Worm (Caenorhabditis elegans) whole organism, L4 larva: ENCODE measurements around the gene glr-4.
A peak's percentile ranks its signal among the peaks of the same experiment; 100 is the strongest.

Experiments
- F37D6.2 ChIP-seq: sonication (generic microtip); optimal IDR thresholded peaks from 2 replicates; lab custom pipeline; 2016; ENCODE audit warnings: mild to moderate bottlenecking, missing genetic modification characterization, missing compliant biosample characterization
- F44E2.7 ChIP-seq: fragments of 200-800 bp; sonication (Bioruptor generic); IDR thresholded peaks from 2 replicates; pipeline ENCODE4 v2.1.2; 2022; ENCODE audit warnings: missing genetic modification characterization, missing compliant biosample characterization
- T20F7.1 ChIP-seq: fragments of 200-800 bp; sonication (Bioruptor generic); optimal IDR thresholded peaks from 2 replicates; lab custom pipeline; 2018; ENCODE audit warnings: mild to moderate bottlenecking, missing genetic modification characterization, missing compliant biosample characterization
- Y105C5A.15 ChIP-seq: fragments of 200-800 bp; sonication (Bioruptor generic); IDR thresholded peaks from 2 replicates; pipeline ENCODE4 v1.3.6; 2022; ENCODE audit warnings: missing genetic modification characterization, missing compliant biosample characterization
- ZK337.2 ChIP-seq: fragments of 200-800 bp; sonication (Bioruptor generic); IDR thresholded peaks from 2 replicates; pipeline ENCODE4 v1.3.6; 2022; ENCODE audit warnings: missing genetic modification reagents, missing genetic modification characterization, missing compliant biosample characterization
- aha-1 ChIP-seq: fragments of 150-350 bp; peaks from one replicate; lab custom pipeline; 2014; ENCODE audit warnings: missing biosample characterization, missing genetic modification characterization
- aly-2 ChIP-seq: sonication (generic microtip); optimal IDR thresholded peaks from 2 replicates; lab custom pipeline; 2018; ENCODE audit warnings: missing biosample characterization, missing genetic modification characterization
- ama-1 ChIP-seq: fragments of 150-350 bp; optimal IDR thresholded peaks from 2 replicates; lab custom pipeline; 2014; ENCODE audit warnings: inconsistent platforms, mixed read lengths
- arid-1 ChIP-seq: fragments of 200-800 bp; sonication (Bioruptor generic); conservative IDR thresholded peaks from 2 replicates; pipeline ENCODE4 v1.3.6; 2022; ENCODE audit warnings: missing genetic modification reagents, missing genetic modification characterization, missing compliant biosample characterization
- ces-1 ChIP-seq: fragments of 150-350 bp; sonication (generic microtip); optimal IDR thresholded peaks from 4 replicates; lab custom pipeline; 2014; ENCODE audit warnings: missing biosample characterization, missing genetic modification reagents, missing genetic modification characterization
- cey-2 ChIP-seq: sonication (generic microtip); optimal IDR thresholded peaks from 3 replicates; lab custom pipeline; 2017; ENCODE audit warnings: missing genetic modification characterization, mild to moderate bottlenecking, missing compliant biosample characterization, antibody characterized with exemption, borderline replicate concordance; ENCODE audit not compliant: insufficient read depth
- daf-19 ChIP-seq: fragments of 200-800 bp; sonication (Bioruptor generic); conservative IDR thresholded peaks from 2 replicates; pipeline ENCODE4 v1.3.6; 2022; ENCODE audit warnings: missing genetic modification characterization, missing compliant biosample characterization
- dmd-6 ChIP-seq: fragments of 200-800 bp; sonication (Bioruptor generic); IDR thresholded peaks from 2 replicates; pipeline ENCODE4 v1.3.6; 2022; ENCODE audit warnings: missing genetic modification reagents, missing genetic modification characterization, missing compliant biosample characterization
- duxl-1 ChIP-seq: sonication (generic microtip); optimal IDR thresholded peaks from 2 replicates; lab custom pipeline; 2016; ENCODE audit warnings: mild to moderate bottlenecking, missing genetic modification characterization, moderate library complexity, missing compliant biosample characterization; ENCODE audit not compliant: poor library complexity
- fkh-10 ChIP-seq: fragments of 150-350 bp; optimal IDR thresholded peaks from 2 replicates; lab custom pipeline; 2014; ENCODE audit warnings: missing biosample characterization, missing genetic modification reagents, missing genetic modification characterization
- gei-8 ChIP-seq: fragments of 200-800 bp; sonication (Bioruptor generic); optimal IDR thresholded peaks from 2 replicates; lab custom pipeline; 2018; ENCODE audit warnings: mild to moderate bottlenecking, missing genetic modification characterization, missing compliant biosample characterization
- hif-1 ChIP-seq, 2 experiments: sonication (generic microtip); optimal IDR thresholded peaks; 2 replicates each; lab custom pipeline; 2016 to 2017; ENCODE audit warnings: missing compliant biosample characterization in 2 of 2, missing genetic modification characterization in 2 of 2, missing genetic modification reagents in 2 of 2, missing genotype in 2 of 2, mild to moderate bottlenecking in 1 of 2
- hlh-30 ChIP-seq: sonication (generic microtip); optimal IDR thresholded peaks from 2 replicates; lab custom pipeline; 2017; ENCODE audit warnings: antibody characterized with exemption, mild to moderate bottlenecking, missing genetic modification characterization, missing compliant biosample characterization; ENCODE audit not compliant: insufficient read depth
- lin-29 ChIP-seq: fragments of 200-800 bp; sonication (Bioruptor generic); IDR thresholded peaks from 2 replicates; pipeline ENCODE4 v1.3.6; 2022; ENCODE audit warnings: missing genetic modification reagents, missing genetic modification characterization, missing compliant biosample characterization
- lir-3 ChIP-seq: sonication (generic microtip); optimal IDR thresholded peaks from 2 replicates; lab custom pipeline; 2016; ENCODE audit warnings: mild to moderate bottlenecking, missing genetic modification characterization, missing compliant biosample characterization
- madf-5 ChIP-seq, 2 experiments: fragments of 200-800 bp; sonication (Bioruptor generic); IDR thresholded peaks; 2 replicates each; pipeline ENCODE4 v1.3.6; 2022; ENCODE audit warnings: missing compliant biosample characterization in 2 of 2, missing genetic modification characterization in 2 of 2
- mdt-29 ChIP-seq: fragments of 200-800 bp; sonication (Bioruptor generic); IDR thresholded peaks from 2 replicates; pipeline ENCODE4 v1.3.6; 2022; ENCODE audit warnings: missing genetic modification reagents, missing genetic modification characterization, missing compliant biosample characterization
- mep-1 ChIP-seq: fragments of 150-350 bp; sonication (generic microtip); optimal IDR thresholded peaks from 3 replicates; lab custom pipeline; 2014; ENCODE audit warnings: missing biosample characterization, missing genetic modification characterization
- mes-2 ChIP-seq: sonication (generic microtip); optimal IDR thresholded peaks from 2 replicates; lab custom pipeline; 2016; ENCODE audit warnings: missing genotype, mild to moderate bottlenecking, missing genetic modification characterization, missing compliant biosample characterization; ENCODE audit not compliant: poor library complexity, severe bottlenecking
- mxl-3 ChIP-seq: fragments of 200-800 bp; sonication (Bioruptor generic); optimal IDR thresholded peaks from 2 replicates; lab custom pipeline; 2018; ENCODE audit warnings: mild to moderate bottlenecking, missing genetic modification characterization, missing compliant biosample characterization
- nhr-10 ChIP-seq: fragments of 150-350 bp; optimal IDR thresholded peaks from 2 replicates; lab custom pipeline; 2014; ENCODE audit warnings: missing biosample characterization, missing genetic modification characterization
- nhr-102 ChIP-seq: sonication (generic microtip); optimal IDR thresholded peaks from 2 replicates; lab custom pipeline; 2016; ENCODE audit warnings: mild to moderate bottlenecking, missing genetic modification characterization, moderate library complexity, missing compliant biosample characterization
- nhr-11 ChIP-seq: fragments of 150-350 bp; optimal IDR thresholded peaks from 2 replicates; lab custom pipeline; 2014; ENCODE audit warnings: missing biosample characterization, missing genetic modification characterization
- nhr-28 ChIP-seq: fragments of 150-350 bp; optimal IDR thresholded peaks from 2 replicates; lab custom pipeline; 2014; ENCODE audit warnings: missing biosample characterization, missing genetic modification characterization
- nhr-42 ChIP-seq: fragments of 200-800 bp; sonication (Bioruptor generic); IDR thresholded peaks from 2 replicates; pipeline ENCODE4 v1.3.6; 2022; ENCODE audit warnings: missing genetic modification characterization, missing compliant biosample characterization
- nhr-6 ChIP-seq: fragments of 150-350 bp; optimal IDR thresholded peaks from 2 replicates; lab custom pipeline; 2014; ENCODE audit warnings: missing biosample characterization, missing genetic modification characterization
- pha-4 ChIP-seq, 2 experiments: fragments of 150-350 bp in 1 of 2; fragments of 200-800 bp in 1 of 2; sonication (Bioruptor generic) in 1 of 2; IDR thresholded peaks in 1 of 2; optimal IDR thresholded peaks in 1 of 2; 2 replicates each; pipeline versions ENCODE4 v1.3.6 to Lab custom; 2014 to 2022; ENCODE audit warnings: missing genetic modification characterization in 2 of 2, missing genetic modification reagents in 2 of 2, missing biosample characterization in 1 of 2, missing compliant biosample characterization in 1 of 2
- php-3 ChIP-seq: fragments of 200-800 bp; sonication (Bioruptor generic); IDR thresholded peaks from 2 replicates; pipeline ENCODE4 v1.3.6; 2022; ENCODE audit warnings: missing genetic modification reagents, missing genetic modification characterization, missing compliant biosample characterization
- pqm-1 ChIP-seq: sonication (generic microtip); optimal IDR thresholded peaks from 2 replicates; lab custom pipeline; 2017; ENCODE audit warnings: missing biosample characterization, missing genetic modification characterization
- skn-1 ChIP-seq: fragments of 150-350 bp; optimal IDR thresholded peaks from 2 replicates; lab custom pipeline; 2014; ENCODE audit warnings: missing biosample characterization, missing genetic modification characterization
- spr-3 ChIP-seq: fragments of 200-800 bp; sonication (Bioruptor generic); optimal IDR thresholded peaks from 2 replicates; lab custom pipeline; 2018; ENCODE audit warnings: mild to moderate bottlenecking, missing genetic modification characterization, missing compliant biosample characterization
- tag-97 ChIP-seq: fragments of 200-800 bp; sonication (Bioruptor generic); IDR thresholded peaks from 2 replicates; pipeline ENCODE4 v1.3.6; 2022; ENCODE audit warnings: missing genetic modification characterization, missing compliant biosample characterization
- unc-62 ChIP-seq, 3 experiments: fragments of 150-350 bp in 1 of 3; sonication (generic microtip); optimal IDR thresholded peaks in 2 of 3; peaks in 1 of 3; 1 replicate in 1 of 3; 2 replicates in 2 of 3; lab custom pipeline; 2014 to 2017; ENCODE audit warnings: missing biosample characterization in 3 of 3, missing genetic modification characterization in 3 of 3, missing genetic modification reagents in 3 of 3, missing genotype in 1 of 3
- vab-7 ChIP-seq: fragments of 200-800 bp; sonication (Bioruptor generic); IDR thresholded peaks from 2 replicates; pipeline ENCODE4 v1.3.6; 2022; ENCODE audit warnings: missing genetic modification reagents, missing genetic modification characterization, missing compliant biosample characterization
- zip-2 ChIP-seq: fragments of 150-350 bp; optimal IDR thresholded peaks from 2 replicates; lab custom pipeline; 2014; ENCODE audit warnings: missing biosample characterization, missing genetic modification characterization
- ztf-7 ChIP-seq: fragments of 150-350 bp; optimal IDR thresholded peaks from 2 replicates; lab custom pipeline; 2014; ENCODE audit warnings: missing biosample characterization, missing genetic modification characterization

Gene glr-4

ce11 chrII:7803174-7803573 is 9.1 kb upstream of the glr-4 start:
- no peak for TF ChIP-seq cey-2 (tag; lab: Kevin White, UChicago)
- TF ChIP-seq vab-7 (GFP tag; lab: Robert Waterston, UW) = no peak
- TF ChIP-seq ztf-7 (tag; lab: Kevin White, UChicago) = no peak

DNA sequence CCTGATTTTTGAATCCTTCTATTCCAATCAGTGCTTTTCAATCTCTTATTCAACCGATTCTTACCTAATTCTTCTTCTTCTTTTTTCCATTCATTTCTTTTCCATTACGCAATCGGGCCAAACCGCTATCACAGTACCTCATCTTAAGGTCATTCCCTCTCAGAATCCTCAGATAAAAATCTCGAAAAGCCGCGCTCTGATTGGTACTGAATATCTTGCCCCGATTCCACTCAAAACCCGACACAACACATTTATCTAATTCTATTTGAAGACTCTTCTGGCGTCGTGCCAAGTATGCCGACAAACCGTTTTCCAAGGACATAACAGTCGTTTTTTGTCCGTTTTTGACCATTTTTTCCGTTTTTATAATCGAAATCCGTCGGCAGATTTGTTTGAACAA is 7.8 kb upstream of the glr-4 start:
- TF ChIP-seq mes-2 (tag; lab: Kevin White, UChicago) (no peak), pha-4 (GFP tag; IDR thresholded peaks at IDR 0.05; lab: Robert Waterston, UW) (no peak), pha-4 (tag; optimal IDR thresholded peaks at IDR 0.05; lab: Kevin White, UChicago) (no peak), F44E2.7 (GFP tag; lab: Robert Waterston, UW) (no peak)

DNA sequence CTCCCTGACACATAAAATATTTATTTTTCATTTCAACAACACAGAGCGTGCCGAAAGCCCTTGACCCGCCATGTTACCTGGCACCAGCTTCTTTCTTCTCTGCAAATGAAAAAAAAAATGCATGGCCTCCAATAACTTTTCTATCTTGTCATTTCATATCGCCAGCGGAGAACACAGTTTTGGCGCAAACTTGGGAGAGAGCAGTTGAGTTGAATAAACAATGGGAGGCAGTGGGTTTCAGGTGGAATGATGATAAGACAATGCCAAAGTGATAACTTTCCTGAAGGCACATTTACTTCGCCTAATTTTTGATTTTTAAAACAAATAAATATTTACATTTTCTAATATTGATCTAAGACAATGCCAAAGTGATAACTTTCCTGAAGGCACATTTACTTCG is 7.1 kb upstream of the glr-4 start:
- TF ChIP-seq pqm-1 (peak; percentile 52), dmd-6 (GFP tag; lab: Robert Waterston, UW) (peak; percentile 25; the same call in 1 of the 2 replicates), mdt-29 (GFP tag; lab: Robert Waterston, UW) (no peak)

DNA sequence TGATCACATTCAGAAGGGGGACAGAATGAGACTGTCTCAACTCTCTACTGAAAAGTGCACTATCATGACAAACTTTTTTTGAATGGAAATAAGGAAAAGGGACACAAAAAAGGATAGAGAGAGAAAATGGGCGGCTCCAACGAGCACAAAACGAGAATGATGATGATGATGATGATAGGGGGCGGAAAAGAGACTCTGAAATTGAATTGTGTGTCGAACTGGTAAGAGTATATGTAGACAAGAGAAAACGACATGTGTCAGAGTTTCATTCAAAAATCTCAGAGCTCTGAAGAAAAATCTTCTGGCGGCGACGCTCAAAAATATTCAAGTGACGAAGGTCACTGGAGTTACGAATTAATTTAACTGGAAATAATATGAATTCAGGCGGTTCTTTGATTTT is 1.2 kb upstream of the glr-4 start:
- TF ChIP-seq fkh-10 (GFP tag; lab: Kevin White, UChicago) (peak; percentile 10), ces-1 (GFP tag; lab: Kevin White, UChicago) (peak; percentile 40), unc-62 (GFP tag; optimal IDR thresholded peaks at IDR 0.05 in 1 of 2; lab: Kevin White, UChicago) (no peak), unc-62 (tag; optimal IDR thresholded peaks at IDR 0.05; lab: Kevin White, UChicago) (no peak), zip-2 (no peak)
- TF ChIP-seq, all 104 proteins: peak for 2

DNA sequence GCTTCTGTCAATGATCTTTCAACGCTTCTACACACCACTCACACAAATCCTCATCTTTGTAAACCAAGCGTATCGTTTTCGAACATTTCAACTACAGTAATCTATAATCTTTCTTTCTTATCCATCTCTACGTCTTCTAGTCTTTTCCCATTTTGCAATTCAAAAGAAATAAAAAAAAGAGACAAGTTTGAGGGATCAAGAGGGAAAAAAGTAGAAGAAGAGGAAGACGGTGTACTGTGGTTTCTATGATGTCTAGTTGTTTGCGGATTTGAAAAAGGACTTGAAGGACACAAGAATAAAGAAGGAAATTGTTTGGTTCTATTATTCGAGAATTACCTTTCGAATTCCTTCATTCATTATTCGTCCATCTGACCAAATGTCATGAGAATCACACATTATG is 1.6 kb downstream of the glr-4 start:
- no peak for TF ChIP-seq arid-1 (GFP tag; lab: Robert Waterston, UW)
- no peak for TF ChIP-seq nhr-6 (tag; lab: Kevin White, UChicago)
- TF ChIP-seq ama-1 = no peak
- no peak for TF ChIP-seq nhr-11 (tag; lab: Kevin White, UChicago)
- TF ChIP-seq nhr-10 = no peak
- no peak for TF ChIP-seq lin-29 (GFP tag; lab: Robert Waterston, UW)
- no peak for TF ChIP-seq skn-1 (tag; lab: Kevin White, UChicago)
- no peak for TF ChIP-seq spr-3
- no peak for TF ChIP-seq duxl-1 (tag; lab: Kevin White, UChicago)
- TF ChIP-seq nhr-42 (GFP tag; lab: Robert Waterston, UW) = no peak
- TF ChIP-seq daf-19 = no peak
- TF ChIP-seq hif-1 (tag; optimal IDR thresholded peaks at IDR 0.05; lab: Kevin White, UChicago) = no peak
- no peak for TF ChIP-seq madf-5 (GFP tag; IDR thresholded peaks at IDR 0.05; lab: Robert Waterston, UW)
- no peak for TF ChIP-seq php-3 (GFP tag; lab: Robert Waterston, UW)
- no peak for TF ChIP-seq dmd-6 (GFP tag; lab: Robert Waterston, UW)
- no peak for TF ChIP-seq mdt-29 (GFP tag; lab: Robert Waterston, UW)
- TF ChIP-seq mxl-3 (GFP tag; lab: Kevin White, UChicago) = no peak
- TF ChIP-seq T20F7.1 (GFP tag; lab: Kevin White, UChicago) = no peak

DNA sequence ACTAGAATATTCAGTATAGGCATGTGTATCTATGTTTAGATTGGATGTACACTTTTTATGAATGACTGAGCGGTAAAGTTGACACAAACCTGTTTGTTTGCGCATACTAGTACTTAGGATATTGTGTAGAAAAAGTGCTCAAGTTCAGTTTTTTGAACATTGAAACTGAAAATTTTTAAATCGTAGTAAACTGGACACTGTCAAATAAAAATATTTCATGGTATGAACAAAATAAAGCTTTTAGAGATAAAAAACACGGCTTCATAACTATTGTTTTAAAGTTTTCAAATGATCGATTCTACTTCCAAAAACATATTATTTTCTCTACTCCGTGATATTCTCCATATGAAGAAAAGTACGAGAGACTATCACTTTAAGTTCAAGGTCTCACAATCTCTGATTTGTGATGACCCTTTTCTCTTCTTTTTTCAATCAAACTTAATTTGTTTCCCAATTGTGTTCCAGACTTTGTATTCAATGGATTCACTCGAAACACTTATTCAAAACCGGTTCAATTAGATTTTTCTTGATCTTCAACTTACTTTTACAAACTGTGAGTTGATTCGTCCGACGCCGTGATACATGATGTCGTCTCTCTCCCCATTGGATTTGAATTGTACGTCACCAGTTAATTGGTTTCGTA is 2.6 kb downstream of the glr-4 start:
- TF ChIP-seq aly-2 (no peak), lir-3 (tag; lab: Kevin White, UChicago) (no peak), hlh-30 (tag; lab: Kevin White, UChicago) (no peak), unc-62 (GFP tag; optimal IDR thresholded peaks at IDR 0.05 in 1 of 2; lab: Kevin White, UChicago) (peak in 1 of 2 experiments; percentile 0), unc-62 (tag; optimal IDR thresholded peaks at IDR 0.05; lab: Kevin White, UChicago) (no peak), tag-97 (GFP tag; lab: Robert Waterston, UW) (no peak), Y105C5A.15 (GFP tag; lab: Robert Waterston, UW) (no peak), ZK337.2 (GFP tag; lab: Robert Waterston, UW) (no peak), mep-1 (peak; percentile 56), F37D6.2 (no peak), nhr-28 (tag; lab: Kevin White, UChicago) (no peak), nhr-102 (no peak), nhr-11 (tag; lab: Kevin White, UChicago) (no peak), gei-8 (no peak), aha-1 (tag; lab: Kevin White, UChicago) (peak; percentile 63)
